Worm (Caenorhabditis elegans): ENCODE measurements around the gene F53C11.4.

Gene F53C11.4

ce11 chrV:13787225-13787898, at the start of gene F53C11.4, which contains the start of gene F53C11.5:
Gene F53C11.4, minus strand, starts transcription at chrV:13787352.
Gene F53C11.5, plus strand, starts transcription at chrV:13787549.
- no peak for TF ChIP-seq dmd-4 (tag; optimal IDR thresholded peaks at IDR 0.05; ENCODE audit: borderline replicate concordance)
- TF ChIP-seq gmeb-2 (tag; optimal IDR thresholded peaks at IDR 0.05): no peak
- TF ChIP-seq unc-3 (GFP tag; conservative IDR thresholded peaks at IDR 0.05): no peak
- TF ChIP-seq unc-3 (tag; optimal IDR thresholded peaks at IDR 0.05): no peak
- TF ChIP-seq rnt-1 (tag; optimal IDR thresholded peaks at IDR 0.05): no peak
- peak; percentile 14 for TF ChIP-seq tbx-2 (tag; optimal IDR thresholded peaks at IDR 0.05)
- no peak for TF ChIP-seq odd-2 (tag; optimal IDR thresholded peaks at IDR 0.05)
- no peak for TF ChIP-seq che-1 (tag; optimal IDR thresholded peaks at IDR 0.05)
- TF ChIP-seq hlh-8 (tag; optimal IDR thresholded peaks at IDR 0.05): no peak
- no peak for TF ChIP-seq sox-4 (tag; optimal IDR thresholded peaks at IDR 0.05)
- no peak for TF ChIP-seq T23F11.4 (GFP tag; optimal IDR thresholded peaks at IDR 0.05)
- TF ChIP-seq ahr-1 (tag; optimal IDR thresholded peaks at IDR 0.05): no peak
- TF ChIP-seq ets-4 (tag; optimal IDR thresholded peaks at IDR 0.05): peak; percentile 14
- no peak for TF ChIP-seq npax-4 (tag; optimal IDR thresholded peaks at IDR 0.05)
- TF ChIP-seq ceh-22 (tag; optimal IDR thresholded peaks at IDR 0.05): no peak
- TF ChIP-seq ceh-34 (tag; optimal IDR thresholded peaks at IDR 0.05): no peak
- no peak for TF ChIP-seq ceh-19 (GFP tag; optimal IDR thresholded peaks at IDR 0.05)
- peak; percentile 14 for TF ChIP-seq ceh-31 (tag; optimal IDR thresholded peaks at IDR 0.05)
- TF ChIP-seq nfya-1 (tag; optimal IDR thresholded peaks at IDR 0.05): peak; percentile 60
- TF ChIP-seq ceh-9 (tag; optimal IDR thresholded peaks at IDR 0.05): no peak
- no peak for TF ChIP-seq hlh-6 (tag; optimal IDR thresholded peaks at IDR 0.05)
- peak; percentile 12 for TF ChIP-seq elt-2 (tag; optimal IDR thresholded peaks at IDR 0.05)
- no peak for TF ChIP-seq hlh-13 (GFP tag; optimal IDR thresholded peaks at IDR 0.05)
- no peak for TF ChIP-seq F13H6.1 (tag; optimal IDR thresholded peaks at IDR 0.05)
- no peak for TF ChIP-seq ztf-16 (tag; optimal IDR thresholded peaks at IDR 0.05)
- no peak for TF ChIP-seq mec-3 (tag; optimal IDR thresholded peaks at IDR 0.05; ENCODE audit: borderline replicate concordance)

ce11 chrV:13833951-13834350, 46.8 kb upstream of the F53C11.4 start, which contains the start of gene srx-129:
Gene srx-129, plus strand, starts transcription at chrV:13834251.
- no peak for TF ChIP-seq ceh-34 (tag; optimal IDR thresholded peaks at IDR 0.05)
- no peak for TF ChIP-seq fkh-10 (GFP tag; optimal IDR thresholded peaks at IDR 0.05)
- TF ChIP-seq ama-1 (optimal IDR thresholded peaks at IDR 0.05): no peak

- TF ChIP-seq pha-4 (tag; optimal IDR thresholded peaks at IDR 0.05) (no peak), nhr-11 (tag; optimal IDR thresholded peaks at IDR 0.05) (no peak), hlh-13 (GFP tag; optimal IDR thresholded peaks at IDR 0.05) (no peak), ceh-18 (tag; optimal IDR thresholded peaks at IDR 0.05) (no peak), F13H6.1 (tag; optimal IDR thresholded peaks at IDR 0.05) (no peak), ama-1 (optimal IDR thresholded peaks at IDR 0.05) (no peak), rnt-1 (tag; optimal IDR thresholded peaks at IDR 0.05) (no peak), sox-4 (tag; optimal IDR thresholded peaks at IDR 0.05) (no peak), gmeb-2 (tag; optimal IDR thresholded peaks at IDR 0.05) (no peak), ztf-16 (tag; optimal IDR thresholded peaks at IDR 0.05) (no peak), hlh-6 (tag; optimal IDR thresholded peaks at IDR 0.05) (no peak), K09A11.1 (tag; optimal IDR thresholded peaks at IDR 0.05; ENCODE audit: insufficient read depth) (no peak), lin-11 (tag; optimal IDR thresholded peaks at IDR 0.05) (no peak), ceh-45 (GFP tag; IDR thresholded peaks at IDR 0.05) (no peak), pros-1 (tag; optimal IDR thresholded peaks at IDR 0.05) (no peak), hlh-15 (tag; optimal IDR thresholded peaks at IDR 0.05) (no peak), C08G9.2 (tag; optimal IDR thresholded peaks at IDR 0.05) (no peak), unc-86 (tag; optimal IDR thresholded peaks at IDR 0.05) (no peak)
Observed at ce11 chrV:13830813-13831212, 43.7 kb upstream of the F53C11.4 start, which contains the start of gene str-165. Gene str-165, plus strand, starts transcription at chrV:13831113.

Measured in whole organism, late embryonic.